Fruit fly (Drosophila melanogaster) whole organism, wandering third instar larva: ENCODE results near the gene sstn.
A peak's percentile ranks its signal among the peaks of the same experiment; 100 is the strongest.

Source experiments
- Abd-B ChIP-seq: fragments of >200 bp; optimal IDR thresholded peaks from 2 replicates; lab custom pipeline; 2017; ENCODE audit warnings: missing biosample characterization, missing genetic modification characterization
- CG32264 ChIP-seq: fragments of 200-800 bp; sonication (Bioruptor generic); optimal IDR thresholded peaks from 2 replicates; lab custom pipeline; 2016; ENCODE audit warnings: missing biosample characterization, missing genetic modification characterization
- CrebA ChIP-seq: fragments of 200-800 bp; sonication (Bioruptor generic); optimal IDR thresholded peaks from 2 replicates; lab custom pipeline; 2016; ENCODE audit warnings: missing biosample characterization, mild to moderate bottlenecking, missing genetic modification characterization, borderline replicate concordance
- Dfd ChIP-seq: fragments of >200 bp; optimal IDR thresholded peaks from 2 replicates; lab custom pipeline; 2017; ENCODE audit warnings: missing biosample characterization, missing genetic modification characterization
- Dif ChIP-seq: fragments of 200-275, 200-300 bp; sonication (Bioruptor generic); optimal IDR thresholded peaks from 2 replicates; lab custom pipeline; 2018; ENCODE audit warnings: missing biosample characterization, missing genetic modification characterization; ENCODE audit not compliant: partially characterized antibody
- HLH106 ChIP-seq: fragments of 200-800 bp; optimal IDR thresholded peaks from 3 replicates; lab custom pipeline; 2019; ENCODE audit warnings: missing biosample characterization, mild to moderate bottlenecking, missing genetic modification characterization, moderate library complexity
- Hnf4 ChIP-seq: fragments of 200-800 bp; sonication (Bioruptor generic); optimal IDR thresholded peaks from 2 replicates; lab custom pipeline; 2016; ENCODE audit warnings: missing biosample characterization, mild to moderate bottlenecking, missing genetic modification characterization
- Hr78 ChIP-seq: fragments of >200 bp; optimal IDR thresholded peaks from 2 replicates; lab custom pipeline; 2017; ENCODE audit warnings: missing biosample characterization, missing genetic modification characterization
- Hr83 ChIP-seq: fragments of 200-300 bp; sonication (Bioruptor generic); optimal IDR thresholded peaks from 2 replicates; lab custom pipeline; 2016; ENCODE audit warnings: missing biosample characterization, mild to moderate bottlenecking, missing genetic modification characterization, moderate library complexity; ENCODE audit not compliant: poor library complexity, severe bottlenecking
- Jra ChIP-seq: sonication (Bioruptor generic); optimal IDR thresholded peaks from 2 replicates; lab custom pipeline; 2016; ENCODE audit warnings: missing biosample characterization, missing genetic modification characterization
- Mio ChIP-seq: sonication (Bioruptor generic); optimal IDR thresholded peaks from 2 replicates; lab custom pipeline; 2016; ENCODE audit warnings: missing biosample characterization, missing genetic modification characterization
- Myc ChIP-seq: fragments of >200 bp; optimal IDR thresholded peaks from 2 replicates; lab custom pipeline; 2017
- N ChIP-seq: fragments of >200 bp; optimal IDR thresholded peaks from 2 replicates; lab custom pipeline; 2018; ENCODE audit warnings: missing biosample characterization, missing external identifiers, missing genetic modification characterization
- OdsH ChIP-seq: fragments of 200-800 bp; sonication (Bioruptor generic); optimal IDR thresholded peaks from 2 replicates; lab custom pipeline; 2016; ENCODE audit warnings: missing biosample characterization, mild to moderate bottlenecking, missing genetic modification characterization
- Rel ChIP-seq, 2 experiments: fragments of 200-800 bp; sonication (Bioruptor generic) in 1 of 2; optimal IDR thresholded peaks; 2 replicates in 1 of 2; 3 replicates in 1 of 2; lab custom pipeline; 2016 to 2019; ENCODE audit warnings: mild to moderate bottlenecking in 2 of 2, missing biosample characterization in 2 of 2, missing genetic modification characterization in 2 of 2, moderate library complexity in 1 of 2
- Sp1 ChIP-seq: fragments of 200-800 bp; sonication (Bioruptor generic); optimal IDR thresholded peaks from 3 replicates; lab custom pipeline; 2019; ENCODE audit warnings: missing biosample characterization, mild to moderate bottlenecking, missing genetic modification characterization, moderate library complexity
- br ChIP-seq: fragments of 200-800 bp; sonication (Bioruptor generic); optimal IDR thresholded peaks from 2 replicates; lab custom pipeline; 2016; ENCODE audit warnings: missing biosample characterization, missing genetic modification characterization
- brk ChIP-seq: fragments of 200-800 bp; sonication (Bioruptor generic); optimal IDR thresholded peaks from 2 replicates; lab custom pipeline; 2016; ENCODE audit warnings: missing biosample characterization, mild to moderate bottlenecking, missing genetic modification characterization
- dl ChIP-seq, 2 experiments: fragments of 175-275, 200-275 bp in 1 of 2; fragments of 200-275 bp in 1 of 2; sonication (Bioruptor generic); optimal IDR thresholded peaks; lab custom pipeline; 2018; ENCODE audit warnings: mild to moderate bottlenecking in 2 of 2, missing biosample characterization in 2 of 2, missing genetic modification characterization in 2 of 2, moderate library complexity in 2 of 2; ENCODE audit not compliant: partially characterized antibody in 2 of 2, insufficient read depth in 1 of 2
- dmrt93B ChIP-seq: fragments of 200-800 bp; sonication (Bioruptor generic); optimal IDR thresholded peaks from 2 replicates; lab custom pipeline; 2018; ENCODE audit warnings: missing biosample characterization, mild to moderate bottlenecking, missing genetic modification characterization
- foxo ChIP-seq, 2 experiments: fragments of 200-800 bp; sonication (Bioruptor generic); optimal IDR thresholded peaks; 2 replicates in 1 of 2; 3 replicates in 1 of 2; lab custom pipeline; 2016 to 2017; ENCODE audit warnings: missing biosample characterization in 2 of 2, missing genetic modification characterization in 2 of 2
- fru ChIP-seq: fragments of 200-800 bp; sonication (Bioruptor generic); optimal IDR thresholded peaks from 3 replicates; lab custom pipeline; 2016; ENCODE audit warnings: missing biosample characterization, mild to moderate bottlenecking, missing genetic modification characterization
- h ChIP-seq: fragments of 200-800 bp; sonication (Bioruptor generic); optimal IDR thresholded peaks from 3 replicates; lab custom pipeline; 2016; ENCODE audit warnings: missing biosample characterization, mild to moderate bottlenecking, missing genetic modification characterization
- psq ChIP-seq: fragments of 200-800 bp; sonication (Bioruptor generic); optimal IDR thresholded peaks from 3 replicates; lab custom pipeline; 2017; ENCODE audit warnings: missing biosample characterization, mild to moderate bottlenecking, missing genetic modification characterization, moderate library complexity
- tai ChIP-seq: sonication (Bioruptor generic); optimal IDR thresholded peaks from 2 replicates; lab custom pipeline; 2016; ENCODE audit warnings: missing biosample characterization, missing genetic modification characterization
- usp ChIP-seq: fragments of >200 bp; optimal IDR thresholded peaks from 2 replicates; lab custom pipeline; 2017; ENCODE audit warnings: missing biosample characterization, missing genetic modification characterization
- woc ChIP-seq: sonication (Bioruptor generic); optimal IDR thresholded peaks from 2 replicates; lab custom pipeline; 2016; ENCODE audit warnings: missing biosample characterization, mild to moderate bottlenecking, missing genetic modification characterization

The sstn gene

DNA sequence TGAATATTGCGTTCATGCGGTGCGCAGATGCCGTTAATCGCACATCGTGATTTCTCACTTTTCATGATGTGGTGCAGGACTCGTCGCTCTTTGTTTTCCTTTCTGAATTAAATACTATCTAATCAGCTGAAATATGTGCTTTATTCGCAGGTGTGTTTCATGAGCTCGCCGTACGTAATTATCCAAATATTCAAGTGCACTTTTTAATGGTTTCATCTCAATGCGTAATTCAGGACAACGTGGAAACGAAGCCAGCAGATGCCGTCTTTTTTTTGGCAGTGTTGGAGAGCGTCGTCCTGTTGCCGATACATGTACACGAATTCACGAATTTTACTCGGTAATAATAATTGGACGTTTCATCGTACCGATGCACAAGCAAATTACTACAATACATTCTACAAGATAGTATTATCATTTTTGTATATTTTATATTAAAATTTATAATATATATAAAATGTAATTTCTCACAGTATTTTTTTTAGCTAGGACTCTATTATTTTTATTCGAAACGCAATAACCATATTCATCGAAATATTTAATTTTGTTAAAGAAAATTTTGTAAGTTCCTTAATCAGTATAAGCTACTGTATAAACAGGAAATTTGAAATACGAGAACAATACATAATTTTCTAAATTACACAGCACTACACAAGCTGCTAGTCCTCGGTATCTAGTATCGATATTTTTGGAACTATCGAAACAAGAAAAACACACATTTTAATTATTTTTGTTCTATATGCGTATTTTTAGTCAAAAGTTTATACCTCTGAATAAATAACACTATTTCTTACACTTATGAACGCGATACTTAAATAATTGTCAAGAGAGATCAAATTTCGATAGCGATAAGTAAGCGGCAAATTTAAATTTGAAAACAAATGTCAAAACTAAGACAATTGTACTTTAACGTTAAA, 42.4 kb upstream of the sstn start, which contains the start of gene CG12316 (continued):
- peak; percentile 97 for TF ChIP-seq Sp1
- TF ChIP-seq Dif (GFP tag; lab: Kevin White, UChicago): no peak
- TF ChIP-seq, all 38 proteins: peak for 21

DNA sequence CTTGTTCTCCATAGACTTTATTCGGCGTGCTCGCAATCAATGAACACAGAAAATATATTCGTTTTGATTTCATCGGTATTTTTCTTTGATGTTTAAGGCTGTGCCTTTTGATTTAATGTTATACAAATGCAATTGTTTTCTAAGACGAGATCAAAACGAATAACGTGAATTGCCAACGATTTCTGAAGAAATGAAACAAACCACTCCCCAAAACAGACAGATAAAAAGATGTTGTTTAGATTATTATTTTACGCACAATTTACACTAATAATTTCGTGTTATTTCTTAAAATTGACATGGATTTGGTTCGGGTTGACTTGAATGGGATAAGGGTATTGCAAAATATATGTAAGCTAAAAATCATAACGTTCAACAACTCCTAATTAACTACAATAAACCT, 36.8 kb upstream of the sstn start, which contains the start of gene CG13457:
Gene CG13457 (minus strand): TSS at position 101 of the 400 bp plus-strand sequence.
- TF ChIP-seq Abd-B (GFP tag; lab: Kevin White, UChicago) (no peak), fru (GFP tag; lab: Kevin White, UChicago) (no peak), Mio (GFP tag; lab: Kevin White, UChicago) (no peak), Dfd (no peak), HLH106 (no peak), foxo (GFP tag; optimal IDR thresholded peaks at IDR 0.05; lab: Kevin White, UChicago) (no peak), CG32264 (GFP tag; lab: Kevin White, UChicago) (no peak), psq (GFP tag; lab: Kevin White, UChicago) (no peak), Hr78 (no peak), Myc (lab: Kevin White, UChicago) (no peak), dmrt93B (GFP tag; lab: Kevin White, UChicago) (no peak), brk (GFP tag; lab: Kevin White, UChicago) (no peak), Hr83 (GFP tag; lab: Kevin White, UChicago) (no peak)

DNA sequence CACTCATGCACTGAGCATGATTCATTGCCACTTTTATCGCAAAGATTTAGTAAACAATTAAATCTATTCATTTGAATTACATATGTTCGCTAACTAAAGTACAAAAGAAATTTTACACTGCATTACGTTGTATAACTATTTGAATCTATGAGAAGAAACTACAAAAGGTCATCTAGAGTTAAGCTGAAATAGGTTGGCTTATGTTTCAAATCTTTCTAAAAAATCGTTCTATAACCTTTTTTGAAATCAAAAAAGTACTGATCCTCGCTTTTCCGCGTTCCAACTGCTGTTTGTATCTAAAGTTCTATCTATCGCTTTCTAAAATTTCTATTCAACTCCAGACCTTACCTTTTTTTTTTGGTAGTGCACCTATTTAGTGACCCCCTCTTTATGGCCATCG, 31.2 kb upstream of the sstn start:
- TF ChIP-seq Abd-B (GFP tag; lab: Kevin White, UChicago): no peak
- no peak for TF ChIP-seq h
- TF ChIP-seq dmrt93B (GFP tag; lab: Kevin White, UChicago): no peak
- TF ChIP-seq Dif (GFP tag; lab: Kevin White, UChicago): no peak
- no peak for TF ChIP-seq N (GFP tag; lab: Kevin White, UChicago)

DNA sequence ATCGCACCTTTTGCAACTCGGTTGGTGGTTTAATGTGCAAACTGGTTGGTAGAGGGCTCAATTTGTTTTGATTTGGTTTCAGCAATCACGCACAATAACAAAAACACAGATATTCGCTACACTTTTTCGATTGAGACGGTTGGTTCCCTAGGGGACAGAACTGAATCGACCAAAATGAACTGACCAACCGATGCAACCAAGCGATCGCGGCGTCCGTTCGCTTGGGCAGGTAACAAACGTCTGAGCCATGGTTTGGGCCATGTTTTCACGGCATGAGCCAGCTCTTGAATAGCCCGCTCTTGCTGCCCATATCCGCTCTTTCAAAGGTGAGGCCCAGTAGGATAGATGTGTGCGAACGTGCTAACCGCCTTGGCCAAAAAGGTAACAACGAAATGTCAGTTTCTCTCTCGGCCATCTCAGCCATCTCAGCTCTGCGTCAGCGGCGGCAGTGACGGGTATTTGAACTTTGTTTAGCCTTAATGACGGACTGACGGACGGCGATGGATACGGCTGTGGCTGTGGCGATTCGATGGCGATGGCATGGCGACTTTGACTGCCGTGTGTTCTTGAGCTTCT, 30.6 kb upstream of the sstn start, which contains the start of gene CG16959:
Gene CG16959 (minus strand): TSS at position 245 of the 576 bp plus-strand sequence.
- TF ChIP-seq OdsH (GFP tag; lab: Kevin White, UChicago): peak; percentile 17
- TF ChIP-seq dl (GFP tag; optimal IDR thresholded peaks at IDR 0.05; lab: Kevin White, UChicago; ENCODE audit: insufficient read depth in 1 of 2, partially characterized antibody in 2 of 2): peak in 1 of 2 experiments; percentile 31
- TF ChIP-seq Jra: no peak
- no peak for TF ChIP-seq Hr83 (GFP tag; lab: Kevin White, UChicago)
- TF ChIP-seq psq (GFP tag; lab: Kevin White, UChicago): peak; percentile 2
- TF ChIP-seq CrebA (GFP tag; lab: Kevin White, UChicago): no peak
- TF ChIP-seq br (GFP tag; lab: Kevin White, UChicago): peak; percentile 9
- no peak for TF ChIP-seq Hnf4 (GFP tag; lab: Kevin White, UChicago)
- no peak for TF ChIP-seq usp (GFP tag; lab: Kevin White, UChicago)
- peak; percentile 8 for TF ChIP-seq woc (GFP tag; lab: Kevin White, UChicago)
- TF ChIP-seq tai: no peak
- peak; percentile 33 for TF ChIP-seq Dif (GFP tag; lab: Kevin White, UChicago)

DNA sequence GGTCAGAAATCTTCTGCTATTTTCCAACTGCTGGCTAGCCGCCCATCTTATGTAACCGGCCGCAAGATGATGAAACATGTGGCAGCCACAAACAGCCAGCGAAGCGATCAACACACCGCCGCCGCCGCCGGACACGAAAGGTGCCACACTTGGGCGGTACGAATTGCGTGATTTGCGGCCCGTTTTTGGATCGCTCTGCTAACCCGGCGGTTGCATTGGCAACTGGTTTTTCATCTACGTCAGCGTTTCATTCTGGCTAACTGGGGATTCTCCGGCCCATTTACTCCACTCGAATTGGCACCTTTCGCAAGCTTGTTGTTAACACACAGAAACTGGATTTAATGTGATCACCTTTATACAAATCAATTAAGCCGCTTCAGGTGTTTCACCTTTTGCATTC, 29.2 kb upstream of the sstn start:
- TF ChIP-seq Rel (GFP tag; optimal IDR thresholded peaks at IDR 0.05; lab: Kevin White, UChicago) (no peak), Rel (tag; optimal IDR thresholded peaks at IDR 0.05; lab: Kevin White, UChicago) (peak; percentile 56), Myc (lab: Kevin White, UChicago) (no peak), woc (GFP tag; lab: Kevin White, UChicago) (no peak)
